Fruit fly (Drosophila melanogaster): ENCODE results near the gene Rcd5.

Gene Rcd5

dm6 chr3L:4040247-4040925 is at the start of gene Rcd5, which contains the start of gene CG11593:
Rcd5 (plus strand) TSS chr3L:4040529.
CG11593 (minus strand) TSS chr3L:4040482.
- TF ChIP-seq Dll (optimal IDR thresholded peaks at IDR 0.05) = no peak
- no peak for TF ChIP-seq EcR (GFP tag; optimal IDR thresholded peaks at IDR 0.05)
- no peak for TF ChIP-seq psq (optimal IDR thresholded peaks at IDR 0.05)
- no peak for TF ChIP-seq pan (optimal IDR thresholded peaks at IDR 0.05)
- TF ChIP-seq usp (GFP tag; optimal IDR thresholded peaks at IDR 0.05) = no peak

- TF ChIP-seq Dll (optimal IDR thresholded peaks at IDR 0.05) = no peak
- TF ChIP-seq usp (GFP tag; optimal IDR thresholded peaks at IDR 0.05) = no peak
- TF ChIP-seq EcR (GFP tag; optimal IDR thresholded peaks at IDR 0.05) = no peak
- TF ChIP-seq CG8478 (optimal IDR thresholded peaks at IDR 0.05) = no peak
- no peak for TF ChIP-seq psq (optimal IDR thresholded peaks at IDR 0.05)
- TF ChIP-seq pan (optimal IDR thresholded peaks at IDR 0.05) = no peak
Observed at dm6 chr3L:3995554-3995953, 44.8 kb upstream of the Rcd5 start.

dm6 chr3L:4000711-4001110 is 39.6 kb upstream of the Rcd5 start:
- TF ChIP-seq CG8478 (optimal IDR thresholded peaks at IDR 0.05) (no peak), Dll (optimal IDR thresholded peaks at IDR 0.05) (no peak), pan (optimal IDR thresholded peaks at IDR 0.05) (no peak), EcR (GFP tag; optimal IDR thresholded peaks at IDR 0.05) (no peak), psq (optimal IDR thresholded peaks at IDR 0.05) (no peak), usp (GFP tag; optimal IDR thresholded peaks at IDR 0.05) (no peak)

- TF ChIP-seq psq (optimal IDR thresholded peaks at IDR 0.05) (no peak), Dll (optimal IDR thresholded peaks at IDR 0.05) (no peak), pan (optimal IDR thresholded peaks at IDR 0.05) (no peak), EcR (GFP tag; optimal IDR thresholded peaks at IDR 0.05) (no peak), CG8478 (optimal IDR thresholded peaks at IDR 0.05) (no peak), usp (GFP tag; optimal IDR thresholded peaks at IDR 0.05) (no peak)
Observed at dm6 chr3L:4001500-4001899, 38.8 kb upstream of the Rcd5 start.

dm6 chr3L:4003316-4003715 is 37.0 kb upstream of the Rcd5 start, which contains the start of gene CG14985:
CG14985 (plus strand) TSS chr3L:4003474.
- TF ChIP-seq CG8478 (optimal IDR thresholded peaks at IDR 0.05) = no peak
- TF ChIP-seq usp (GFP tag; optimal IDR thresholded peaks at IDR 0.05) = no peak
- TF ChIP-seq EcR (GFP tag; optimal IDR thresholded peaks at IDR 0.05) = no peak

- TF ChIP-seq Dll (optimal IDR thresholded peaks at IDR 0.05) (no peak), CG8478 (optimal IDR thresholded peaks at IDR 0.05) (no peak), usp (GFP tag; optimal IDR thresholded peaks at IDR 0.05) (no peak), EcR (GFP tag; optimal IDR thresholded peaks at IDR 0.05) (no peak), pan (optimal IDR thresholded peaks at IDR 0.05) (no peak), psq (optimal IDR thresholded peaks at IDR 0.05) (no peak)
Observed at dm6 chr3L:4007256-4007655, 33.1 kb upstream of the Rcd5 start.

- TF ChIP-seq Dll (optimal IDR thresholded peaks at IDR 0.05) = no peak
- TF ChIP-seq usp (GFP tag; optimal IDR thresholded peaks at IDR 0.05) = no peak
- no peak for TF ChIP-seq EcR (GFP tag; optimal IDR thresholded peaks at IDR 0.05)
- no peak for TF ChIP-seq psq (optimal IDR thresholded peaks at IDR 0.05)
Observed at dm6 chr3L:4010122-4010521, 30.2 kb upstream of the Rcd5 start.

- TF ChIP-seq Dll (optimal IDR thresholded peaks at IDR 0.05) (no peak), psq (optimal IDR thresholded peaks at IDR 0.05) (no peak), pan (optimal IDR thresholded peaks at IDR 0.05) (no peak), usp (GFP tag; optimal IDR thresholded peaks at IDR 0.05) (no peak)
Observed at dm6 chr3L:4014349-4014748, 26.0 kb upstream of the Rcd5 start.

- TF ChIP-seq Dll (optimal IDR thresholded peaks at IDR 0.05) = no peak
- no peak for TF ChIP-seq CG8478 (optimal IDR thresholded peaks at IDR 0.05)
- no peak for TF ChIP-seq usp (GFP tag; optimal IDR thresholded peaks at IDR 0.05)
Observed at dm6 chr3L:4016754-4017153, 23.6 kb upstream of the Rcd5 start.

- TF ChIP-seq CG8478 (optimal IDR thresholded peaks at IDR 0.05) (no peak), pan (optimal IDR thresholded peaks at IDR 0.05) (no peak), Dll (optimal IDR thresholded peaks at IDR 0.05) (no peak), psq (optimal IDR thresholded peaks at IDR 0.05) (no peak), EcR (GFP tag; optimal IDR thresholded peaks at IDR 0.05) (no peak), usp (GFP tag; optimal IDR thresholded peaks at IDR 0.05) (no peak)
Observed at dm6 chr3L:4018228-4018928, 22.0 kb upstream of the Rcd5 start, which contains the start of gene FoxL1. FoxL1 (plus strand) TSS chr3L:4018878.

dm6 chr3L:4021260-4021831 is 19.0 kb upstream of the Rcd5 start, which contains the start of gene Mul1:
Mul1 (plus strand) TSS chr3L:4021457.
- no peak for TF ChIP-seq CG8478 (optimal IDR thresholded peaks at IDR 0.05)
- TF ChIP-seq EcR (GFP tag; optimal IDR thresholded peaks at IDR 0.05) = no peak
- TF ChIP-seq Dll (optimal IDR thresholded peaks at IDR 0.05) = no peak
- TF ChIP-seq pan (optimal IDR thresholded peaks at IDR 0.05) = no peak
- no peak for TF ChIP-seq usp (GFP tag; optimal IDR thresholded peaks at IDR 0.05)
- no peak for TF ChIP-seq psq (optimal IDR thresholded peaks at IDR 0.05)

- TF ChIP-seq Dll (optimal IDR thresholded peaks at IDR 0.05) = no peak
- TF ChIP-seq pan (optimal IDR thresholded peaks at IDR 0.05) = no peak
- no peak for TF ChIP-seq CG8478 (optimal IDR thresholded peaks at IDR 0.05)
- TF ChIP-seq psq (optimal IDR thresholded peaks at IDR 0.05) = no peak
- TF ChIP-seq EcR (GFP tag; optimal IDR thresholded peaks at IDR 0.05) = no peak
- TF ChIP-seq usp (GFP tag; optimal IDR thresholded peaks at IDR 0.05) = no peak
Observed at dm6 chr3L:4024464-4024863, 15.9 kb upstream of the Rcd5 start.

All from whole organism.